Worm (Caenorhabditis elegans): Measurements from ENCODE around the gene D2023.4.

D2023.4 gene

ce11 chrV:11825662-11826061 is at the start of gene D2023.4:
TSS of gene D2023.4 (minus strand) at chrV:11825762.
- TF ChIP-seq nhr-21 (tag; optimal IDR thresholded peaks at IDR 0.05) (no peak), fos-1 (tag; optimal IDR thresholded peaks at IDR 0.05) (peak; percentile 14)

DNA sequence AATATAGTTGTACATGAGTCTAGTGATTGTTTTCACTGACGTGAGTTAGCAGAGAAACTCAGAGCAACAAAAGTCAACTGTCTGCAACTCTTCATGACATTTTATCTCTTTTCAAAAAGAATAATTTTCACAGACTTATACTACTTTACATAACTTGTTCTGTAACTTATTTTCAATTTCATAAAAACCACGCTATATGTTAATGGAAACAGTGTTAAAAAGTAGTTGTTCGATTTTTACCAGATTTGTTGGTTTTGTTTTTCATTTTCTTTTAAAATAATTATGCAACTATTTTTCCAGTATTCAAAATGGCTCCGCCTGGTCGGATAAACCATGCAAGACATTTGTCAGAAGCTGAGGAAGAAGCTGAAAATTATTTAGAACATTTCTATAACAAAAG is 49.5 kb upstream of the D2023.4 start, which contains the start of gene sulp-4:
Gene sulp-4 (plus strand): TSS at position 301 of the 400 bp plus-strand sequence.
- TF ChIP-seq nhr-25 (tag; optimal IDR thresholded peaks at IDR 0.05) = no peak
- TF ChIP-seq R02D3.7 (tag; optimal IDR thresholded peaks at IDR 0.05) = no peak
- no peak for TF ChIP-seq lin-11 (tag; optimal IDR thresholded peaks at IDR 0.05)
- TF ChIP-seq ztf-1 (GFP tag; conservative IDR thresholded peaks at IDR 0.05) = no peak
- TF ChIP-seq ztf-11 (tag; optimal IDR thresholded peaks at IDR 0.05) = no peak
- no peak for TF ChIP-seq peb-1 (tag; optimal IDR thresholded peaks at IDR 0.05)
- TF ChIP-seq alr-1 (tag; optimal IDR thresholded peaks at IDR 0.05) = no peak
- no peak for TF ChIP-seq nhr-11 (tag; optimal IDR thresholded peaks at IDR 0.05)
- no peak for TF ChIP-seq sma-3 (GFP tag; optimal IDR thresholded peaks at IDR 0.05)
- no peak for TF ChIP-seq elt-1 (tag; optimal IDR thresholded peaks at IDR 0.05)

DNA sequence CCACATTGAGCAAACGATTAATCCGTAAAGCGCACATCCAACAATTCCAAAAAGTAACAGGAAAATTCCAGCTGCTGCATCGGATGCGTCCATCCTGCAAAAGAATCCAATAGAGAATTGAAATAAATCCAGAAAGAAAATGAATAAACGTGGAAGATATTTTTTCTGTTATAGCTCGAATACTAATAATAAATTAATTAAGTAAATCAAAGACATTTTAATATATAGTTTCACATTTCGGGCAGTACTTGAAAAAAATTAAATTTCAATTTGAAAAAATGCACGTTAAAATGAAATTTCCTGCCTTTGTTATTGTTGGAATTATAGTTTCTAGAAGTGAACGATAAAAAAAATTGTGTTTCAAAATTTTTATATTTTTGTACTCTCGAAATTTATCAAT is 42.6 kb upstream of the D2023.4 start, which contains the start of gene R13H4.7:
Gene R13H4.7 (minus strand): TSS at position 101 of the 400 bp plus-strand sequence.
- no peak for TF ChIP-seq F13H6.1 (tag; optimal IDR thresholded peaks at IDR 0.05)
- TF ChIP-seq gmeb-1 (tag; optimal IDR thresholded peaks at IDR 0.05) = no peak
- TF ChIP-seq fos-1 (tag; optimal IDR thresholded peaks at IDR 0.05) = no peak
- TF ChIP-seq ztf-1 (GFP tag; conservative IDR thresholded peaks at IDR 0.05) = no peak
- no peak for TF ChIP-seq sma-9 (GFP tag; optimal IDR thresholded peaks at IDR 0.05)
- no peak for TF ChIP-seq sma-9 (tag; optimal IDR thresholded peaks at IDR 0.05)
- TF ChIP-seq aly-2 (tag; optimal IDR thresholded peaks at IDR 0.05) = no peak
- no peak for TF ChIP-seq blmp-1 (tag; optimal IDR thresholded peaks at IDR 0.05; ENCODE audit: insufficient read depth)
- TF ChIP-seq sma-3 (GFP tag; optimal IDR thresholded peaks at IDR 0.05) = no peak

DNA sequence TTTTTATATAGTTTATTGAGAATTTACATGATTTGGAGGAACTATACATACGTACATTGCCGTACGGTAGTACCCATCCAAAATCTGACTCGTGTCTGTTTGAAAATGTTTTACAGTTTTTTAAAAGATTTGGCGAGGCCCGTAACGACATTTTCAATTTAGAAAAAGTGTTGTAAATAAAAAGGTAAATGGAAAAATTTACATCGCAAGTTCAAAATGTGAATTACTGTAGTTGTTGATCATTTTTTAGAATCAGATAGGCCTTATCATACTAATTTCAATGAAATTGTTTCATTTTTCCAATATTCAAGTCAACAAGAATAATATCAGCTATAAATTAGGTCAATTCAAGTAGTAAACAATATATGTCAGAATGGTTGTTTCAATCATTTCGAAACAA is 37.3 kb upstream of the D2023.4 start, which contains the start of gene R13H4.6:
Gene R13H4.6 (plus strand): TSS at position 301 of the 400 bp plus-strand sequence.
- TF ChIP-seq unc-62 (GFP tag; optimal IDR thresholded peaks at IDR 0.05) (no peak), nhr-10 (tag; optimal IDR thresholded peaks at IDR 0.05) (no peak), ztf-4 (tag; optimal IDR thresholded peaks at IDR 0.05) (no peak), nhr-25 (tag; optimal IDR thresholded peaks at IDR 0.05) (no peak), nhr-129 (tag; optimal IDR thresholded peaks at IDR 0.05) (no peak), egl-27 (tag; optimal IDR thresholded peaks at IDR 0.05) (no peak), lin-13 (GFP tag; optimal IDR thresholded peaks at IDR 0.05) (no peak), R02D3.7 (tag; optimal IDR thresholded peaks at IDR 0.05) (no peak), aly-2 (tag; optimal IDR thresholded peaks at IDR 0.05) (no peak), C34F6.9 (tag; optimal IDR thresholded peaks at IDR 0.05) (no peak), lin-11 (tag; optimal IDR thresholded peaks at IDR 0.05) (no peak), sem-4 (tag; optimal IDR thresholded peaks at IDR 0.05) (no peak), nhr-237 (tag; optimal IDR thresholded peaks at IDR 0.05) (no peak), ztf-1 (GFP tag; conservative IDR thresholded peaks at IDR 0.05) (no peak), ceh-16 (tag; optimal IDR thresholded peaks at IDR 0.05) (no peak), lsy-2 (tag; optimal IDR thresholded peaks at IDR 0.05) (no peak)

ce11 chrV:11861880-11862544 is 36.5 kb upstream of the D2023.4 start:
- TF ChIP-seq nhr-21 (tag; optimal IDR thresholded peaks at IDR 0.05) (peak; percentile 29), ZK546.5 (tag; optimal IDR thresholded peaks at IDR 0.05) (no peak), elt-1 (tag; optimal IDR thresholded peaks at IDR 0.05) (no peak), sma-9 (GFP tag; optimal IDR thresholded peaks at IDR 0.05) (peak; percentile 27), sma-9 (tag; optimal IDR thresholded peaks at IDR 0.05) (no peak), fos-1 (tag; optimal IDR thresholded peaks at IDR 0.05) (peak; percentile 63), unc-55 (GFP tag; optimal IDR thresholded peaks at IDR 0.05) (no peak), lsy-2 (tag; optimal IDR thresholded peaks at IDR 0.05) (peak in 1 of 2 experiments; percentile 20), nhr-129 (tag; optimal IDR thresholded peaks at IDR 0.05) (no peak), ztf-4 (tag; optimal IDR thresholded peaks at IDR 0.05) (no peak), skn-1 (tag; optimal IDR thresholded peaks at IDR 0.05) (no peak), nhr-11 (tag; optimal IDR thresholded peaks at IDR 0.05) (no peak), ceh-82 (tag; optimal IDR thresholded peaks at IDR 0.05) (no peak), unc-62 (GFP tag; optimal IDR thresholded peaks at IDR 0.05) (no peak), peb-1 (tag; optimal IDR thresholded peaks at IDR 0.05) (no peak), lin-13 (GFP tag; optimal IDR thresholded peaks at IDR 0.05) (no peak), sem-4 (tag; optimal IDR thresholded peaks at IDR 0.05) (no peak)
